Fruit fly (Drosophila melanogaster): ENCODE data around the gene CG12523.
A peak's percentile ranks its signal among the peaks of the same experiment; 100 is the strongest.

CG12523 gene

dm6 chr3L:10784566-10785003 lies 16.4 kb upstream of the CG12523 start (continued):
- TF ChIP-seq Bteb2 (GFP tag; optimal IDR thresholded peaks at IDR 0.05): no peak
- no peak for TF ChIP-seq CG10321 (GFP tag; IDR thresholded peaks at IDR 0.05)
- peak; percentile 60 for TF ChIP-seq CG7839 (tag; optimal IDR thresholded peaks at IDR 0.05)
- TF ChIP-seq amos (GFP tag; IDR thresholded peaks at IDR 0.05; ENCODE audit: partially characterized antibody): no peak
- no peak for TF ChIP-seq bbx (GFP tag; IDR thresholded peaks at IDR 0.05; ENCODE audit: partially characterized antibody)
- no peak for TF ChIP-seq CG18476 (GFP tag; optimal IDR thresholded peaks at IDR 0.05)
- no peak for TF ChIP-seq CG18011 (GFP tag; optimal IDR thresholded peaks at IDR 0.05)
- TF ChIP-seq mirr (GFP tag; optimal IDR thresholded peaks at IDR 0.05): no peak
- no peak for TF ChIP-seq CG8924 (tag; optimal IDR thresholded peaks at IDR 0.05)
- no peak for TF ChIP-seq Mad (GFP tag; optimal IDR thresholded peaks at IDR 0.05)
- no peak for TF ChIP-seq ken (GFP tag; IDR thresholded peaks at IDR 0.05)
- TF ChIP-seq CG17361 (GFP tag; IDR thresholded peaks at IDR 0.05): peak; percentile 52; the same call in 1 of the 3 replicates
- no peak for TF ChIP-seq Nf-YA (GFP tag; IDR thresholded peaks at IDR 0.05)
- peak; percentile 18 for TF ChIP-seq CG12659 (GFP tag; optimal IDR thresholded peaks at IDR 0.05)
- no peak for TF ChIP-seq CG5245 (GFP tag; optimal IDR thresholded peaks at IDR 0.05)
- no peak for TF ChIP-seq CG13287 (GFP tag; IDR thresholded peaks at IDR 0.05; ENCODE audit: partially characterized antibody)
- TF ChIP-seq Doc3 (GFP tag; IDR thresholded peaks at IDR 0.05; ENCODE audit: partially characterized antibody): no peak
- TF ChIP-seq nerfin-1 (tag; optimal IDR thresholded peaks at IDR 0.05): peak; percentile 12
- TF ChIP-seq hth (optimal IDR thresholded peaks at IDR 0.05): no peak
- TF ChIP-seq CG3847 (GFP tag; IDR thresholded peaks at IDR 0.05): no peak
- peak in 1 of 2 experiments; percentile 49 for TF ChIP-seq Hr51 (GFP tag; optimal IDR thresholded peaks at IDR 0.05)
- TF ChIP-seq CG10462 (GFP tag; optimal IDR thresholded peaks at IDR 0.05): no peak
- no peak for TF ChIP-seq toy (GFP tag; IDR thresholded peaks at IDR 0.05)
- TF ChIP-seq CG11695 (GFP tag; IDR thresholded peaks at IDR 0.05): 0 out of 3 replicates have a peak, but pooled peaks have one; percentile 6
- no peak for TF ChIP-seq NC2β (GFP tag; optimal IDR thresholded peaks at IDR 0.05)
- TF ChIP-seq vvl (GFP tag; IDR thresholded peaks at IDR 0.05): peak; percentile 63
- TF ChIP-seq CG12071 (GFP tag; optimal IDR thresholded peaks at IDR 0.05): no peak
- TF ChIP-seq CG6175 (GFP tag; IDR thresholded peaks at IDR 0.05): no peak
- TF ChIP-seq CG12769 (tag; optimal IDR thresholded peaks at IDR 0.05): no peak
- peak; percentile 50 for TF ChIP-seq CoRest (tag; optimal IDR thresholded peaks at IDR 0.05)
- TF ChIP-seq cad (GFP tag; optimal IDR thresholded peaks at IDR 0.05): no peak
- no peak for TF ChIP-seq CG2129 (GFP tag; IDR thresholded peaks at IDR 0.05; ENCODE audit: partially characterized antibody)
- TF ChIP-seq usp (GFP tag; optimal IDR thresholded peaks at IDR 0.05): no peak
- no peak for TF ChIP-seq da (GFP tag; optimal IDR thresholded peaks at IDR 0.05)
- peak; percentile 38 for TF ChIP-seq croc (GFP tag; conservative IDR thresholded peaks at IDR 0.05)
- no peak for TF ChIP-seq Awh (GFP tag; IDR thresholded peaks at IDR 0.05)
- TF ChIP-seq CG6765 (GFP tag; optimal IDR thresholded peaks at IDR 0.05): no peak
- no peak for TF ChIP-seq fru (optimal IDR thresholded peaks at IDR 0.05)
- no peak for TF ChIP-seq grn (GFP tag; optimal IDR thresholded peaks at IDR 0.05)
- no peak for TF ChIP-seq sc (optimal IDR thresholded peaks at IDR 0.05)
- peak; percentile 34 for TF ChIP-seq sc (GFP tag; optimal IDR thresholded peaks at IDR 0.05)
- TF ChIP-seq sisA (GFP tag; IDR thresholded peaks at IDR 0.05): peak; percentile 36; the same call in 1 of the 2 replicates
- TF ChIP-seq CG18619 (GFP tag; optimal IDR thresholded peaks at IDR 0.05): no peak
- TF ChIP-seq Pdp1 (GFP tag; optimal IDR thresholded peaks at IDR 0.05): no peak
- TF ChIP-seq H15 (GFP tag; IDR thresholded peaks at IDR 0.05): no peak
- no peak for TF ChIP-seq CG4854 (GFP tag; optimal IDR thresholded peaks at IDR 0.05)
- TF ChIP-seq CG12942 (GFP tag; optimal IDR thresholded peaks at IDR 0.05): no peak
- no peak for TF ChIP-seq schlank (tag; optimal IDR thresholded peaks at IDR 0.05)
- no peak for TF ChIP-seq chn (GFP tag; optimal IDR thresholded peaks at IDR 0.05)
- no peak for TF ChIP-seq Hmx (GFP tag; optimal IDR thresholded peaks at IDR 0.05)
- no peak for TF ChIP-seq aop (GFP tag; IDR thresholded peaks at IDR 0.05)
- TF ChIP-seq crp (GFP tag; optimal IDR thresholded peaks at IDR 0.05): no peak
